Worm (Caenorhabditis elegans): ENCODE measurements around the gene col-72.

DNA sequence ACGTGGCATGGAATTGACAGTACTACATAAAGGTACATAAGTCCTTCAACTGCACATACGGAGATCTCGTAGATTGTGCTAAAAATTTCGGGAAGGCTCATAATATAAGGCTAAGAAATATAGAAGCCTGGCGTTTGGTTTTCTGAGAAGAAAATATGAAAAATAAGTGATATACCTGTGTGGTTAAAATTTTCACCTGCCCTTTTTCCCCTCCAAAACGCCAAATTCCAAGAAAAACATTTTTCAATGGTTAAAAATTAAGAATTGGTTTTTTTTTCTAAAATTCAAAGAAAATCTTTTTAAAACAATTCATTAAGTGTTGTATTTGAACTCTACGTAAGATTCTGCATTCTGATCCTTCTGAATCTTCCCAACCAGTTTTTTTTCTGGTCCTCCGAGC is 9.4 kb downstream of the col-72 start, which contains the start of gene srz-5:
- no peak for TF ChIP-seq unc-62 (GFP tag; optimal IDR thresholded peaks at IDR 0.05)
- no peak for TF ChIP-seq lsy-2 (tag; optimal IDR thresholded peaks at IDR 0.05)
- no peak for TF ChIP-seq ztf-11 (tag; optimal IDR thresholded peaks at IDR 0.05)

Measured in whole organism, mixed stage, embryonic.